Fruit fly (Drosophila melanogaster): ENCODE results near the gene CG3568.

The CG3568 gene

dm6 chrX:4589951-4590771 is 47.7 kb downstream of the CG3568 start (continued):
- TF ChIP-seq CG8290 (GFP tag; optimal IDR thresholded peaks at IDR 0.05) (peak; percentile 14), CG8290 (tag; optimal IDR thresholded peaks at IDR 0.05) (peak in 1 of 2 experiments; percentile 96), CG17186 (GFP tag; optimal IDR thresholded peaks at IDR 0.05) (peak; percentile 2), CG8944 (GFP tag; optimal IDR thresholded peaks at IDR 0.05) (peak; percentile 76), zfh2 (GFP tag; optimal IDR thresholded peaks at IDR 0.05) (no peak), CG17912 (GFP tag; optimal IDR thresholded peaks at IDR 0.05) (no peak), Rx (GFP tag; IDR thresholded peaks at IDR 0.05) (peak; percentile 92), CG7271 (tag; optimal IDR thresholded peaks at IDR 0.05) (peak; percentile 19), Camta (GFP tag; optimal IDR thresholded peaks at IDR 0.05) (no peak), Trl (optimal IDR thresholded peaks at IDR 0.05) (peak; percentile 11 to 18), Trl (GFP tag; optimal IDR thresholded peaks at IDR 0.05) (peak; percentile 49), CG5953 (GFP tag; IDR thresholded peaks at IDR 0.05) (peak; percentile 88), ewg (GFP tag; optimal IDR thresholded peaks at IDR 0.05) (peak; percentile 90), CG30403 (GFP tag; optimal IDR thresholded peaks at IDR 0.05) (peak; percentile 81), lola (GFP tag; optimal IDR thresholded peaks at IDR 0.05) (peak in 1 of 3 experiments; percentile 83), CG8388 (GFP tag; optimal IDR thresholded peaks at IDR 0.05) (peak; percentile 73), jigr1 (GFP tag; IDR thresholded peaks at IDR 0.05) (peak; percentile 84; the same call in 2 of the 3 replicates), knrl (GFP tag; IDR thresholded peaks at IDR 0.05; ENCODE audit: partially characterized antibody) (no peak), ase (GFP tag; IDR thresholded peaks at IDR 0.05) (peak; percentile 91), CG10959 (GFP tag; IDR thresholded peaks at IDR 0.05) (peak; percentile 88), hb (GFP tag; IDR thresholded peaks at IDR 0.05; ENCODE audit: partially characterized antibody) (no peak), Doc3 (GFP tag; IDR thresholded peaks at IDR 0.05; ENCODE audit: partially characterized antibody) (no peak), Chrac-16 (GFP tag; optimal IDR thresholded peaks at IDR 0.05) (peak; percentile 89), CG14050 (GFP tag; IDR thresholded peaks at IDR 0.05) (peak; percentile 89), CG4424 (GFP tag; optimal IDR thresholded peaks at IDR 0.05) (peak; percentile 80), Deaf1 (tag; optimal IDR thresholded peaks at IDR 0.05) (peak; percentile 39), row (GFP tag; IDR thresholded peaks at IDR 0.05) (peak; percentile 91), trem (tag; optimal IDR thresholded peaks at IDR 0.05) (peak; percentile 15), CG11723 (GFP tag; optimal IDR thresholded peaks at IDR 0.05) (peak; percentile 61), scrt (GFP tag; optimal IDR thresholded peaks at IDR 0.05) (peak; percentile 63), her (GFP tag; optimal IDR thresholded peaks at IDR 0.05) (peak; percentile 48), pzg (GFP tag; optimal IDR thresholded peaks at IDR 0.05) (peak; percentile 5), sob (GFP tag; IDR thresholded peaks at IDR 0.05) (peak; percentile 86), CG17829 (tag; optimal IDR thresholded peaks at IDR 0.05) (peak; percentile 76), CG9932 (GFP tag; IDR thresholded peaks at IDR 0.05) (peak; percentile 81), CG6654 (GFP tag; optimal IDR thresholded peaks at IDR 0.05) (peak; percentile 68), MTF-1 (GFP tag; optimal IDR thresholded peaks at IDR 0.05; ENCODE audit: borderline replicate concordance) (peak; percentile 59), CG7963 (GFP tag; IDR thresholded peaks at IDR 0.05; ENCODE audit: partially characterized antibody) (no peak), odd (GFP tag; optimal IDR thresholded peaks at IDR 0.05) (peak; percentile 33), CG3065 (GFP tag; optimal IDR thresholded peaks at IDR 0.05) (peak; percentile 60), CG3407 (GFP tag; optimal IDR thresholded peaks at IDR 0.05) (peak; percentile 67), CG14965 (GFP tag; optimal IDR thresholded peaks at IDR 0.05; ENCODE audit: borderline replicate concordance) (no peak), Dbx (GFP tag; IDR thresholded peaks at IDR 0.05) (peak; percentile 82), wek (GFP tag; optimal IDR thresholded peaks at IDR 0.05) (peak; percentile 23), otp (GFP tag; IDR thresholded peaks at IDR 0.05) (peak; percentile 95), CG14014 (GFP tag; IDR thresholded peaks at IDR 0.05) (peak; percentile 87), Bgb (GFP tag; IDR thresholded peaks at IDR 0.05; ENCODE audit: partially characterized antibody) (no peak), D19B (GFP tag; optimal IDR thresholded peaks at IDR 0.05) (peak; percentile 47)
